Fruit fly (Drosophila melanogaster): ENCODE measurements around the gene CG31174.

Gene CG31174

DNA sequence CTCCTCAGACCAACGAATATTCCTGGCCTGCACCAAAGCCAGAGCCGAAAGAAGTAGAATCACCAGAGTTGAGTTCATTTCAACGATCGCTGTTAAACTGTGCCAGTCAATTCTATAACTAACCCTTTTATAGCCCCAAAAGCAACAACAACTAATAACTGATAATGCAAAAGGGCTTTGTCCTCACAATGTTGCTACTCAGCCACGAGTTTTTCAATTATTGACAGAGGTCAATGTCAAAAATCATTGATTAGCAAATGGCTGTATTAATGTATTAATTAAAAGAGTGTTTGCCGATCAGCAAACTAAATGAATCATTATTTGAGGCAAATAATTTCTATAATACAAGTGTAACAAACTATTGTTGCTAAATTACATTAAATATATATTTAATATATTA lies 15.0 kb upstream of the CG31174 start, which contains the start of gene fit:
Gene fit (minus strand): TSS at position 101 of the 400 bp plus-strand sequence.
- no peak for TF ChIP-seq CG8119 (GFP tag; IDR thresholded peaks at IDR 0.05)
- no peak for TF ChIP-seq Hr4 (GFP tag; optimal IDR thresholded peaks at IDR 0.05)

DNA sequence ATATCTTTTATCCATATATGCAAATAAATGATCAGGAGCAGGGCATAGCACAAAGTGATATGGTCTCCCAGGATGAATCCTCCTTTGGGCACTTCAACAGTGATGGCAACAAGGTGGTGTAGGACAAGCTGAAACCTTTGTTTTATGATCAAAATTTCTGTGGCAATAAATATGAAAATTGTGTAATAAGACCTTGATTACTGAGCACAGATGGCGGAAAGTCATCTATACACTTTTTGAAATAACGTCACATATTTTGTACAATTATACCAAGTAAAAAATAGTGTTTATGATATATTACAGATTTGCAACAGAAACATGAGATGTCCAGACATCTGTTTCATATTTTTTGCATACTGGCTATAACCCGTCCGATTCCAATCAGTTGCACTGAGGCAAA lies 11.2 kb upstream of the CG31174 start, which contains the start of gene CG31465:
Gene CG31465 (plus strand): TSS at position 301 of the 400 bp plus-strand sequence.
- TF ChIP-seq CG8319 (GFP tag; optimal IDR thresholded peaks at IDR 0.05) (no peak), Lpt (GFP tag; optimal IDR thresholded peaks at IDR 0.05) (no peak), Hr4 (GFP tag; optimal IDR thresholded peaks at IDR 0.05) (no peak), esn (GFP tag; optimal IDR thresholded peaks at IDR 0.05) (no peak), svp (GFP tag) (no peak), Hr38 (GFP tag; optimal IDR thresholded peaks at IDR 0.05) (no peak), salr (GFP tag; optimal IDR thresholded peaks at IDR 0.05) (no peak), CG10669 (GFP tag; optimal IDR thresholded peaks at IDR 0.05) (no peak), Sox14 (GFP tag; optimal IDR thresholded peaks at IDR 0.05) (no peak), CG6276 (GFP tag; optimal IDR thresholded peaks at IDR 0.05) (no peak), dac (GFP tag; optimal IDR thresholded peaks at IDR 0.05) (no peak), Ets96B (tag; optimal IDR thresholded peaks at IDR 0.05) (no peak), CG6808 (GFP tag; optimal IDR thresholded peaks at IDR 0.05) (no peak), Hr39 (GFP tag; optimal IDR thresholded peaks at IDR 0.05) (no peak), CG7368 (GFP tag; optimal IDR thresholded peaks at IDR 0.05) (no peak)

- TF ChIP-seq CG10631 (GFP tag; optimal IDR thresholded peaks at IDR 0.05) = no peak
- TF ChIP-seq CG16779 (tag; optimal IDR thresholded peaks at IDR 0.05) = no peak
- TF ChIP-seq fd59A (GFP tag; optimal IDR thresholded peaks at IDR 0.05) = no peak
- no peak for TF ChIP-seq eg (GFP tag; IDR thresholded peaks at IDR 0.05)
- TF ChIP-seq Hr39 (GFP tag; optimal IDR thresholded peaks at IDR 0.05) = no peak
- no peak for TF ChIP-seq CG4318 (GFP tag; optimal IDR thresholded peaks at IDR 0.05)
- no peak for TF ChIP-seq Gug (GFP tag; IDR thresholded peaks at IDR 0.05)
- TF ChIP-seq OdsH (GFP tag; optimal IDR thresholded peaks at IDR 0.05) = no peak
- TF ChIP-seq CG7368 (GFP tag; optimal IDR thresholded peaks at IDR 0.05) = no peak
- TF ChIP-seq Blimp-1 (GFP tag; optimal IDR thresholded peaks at IDR 0.05) = no peak
- TF ChIP-seq fkh (GFP tag; optimal IDR thresholded peaks at IDR 0.05) = no peak
These were observed 9.2 kb upstream of the CG31174 start, which contains the start of gene CG34148 for dm6 chr3R:21878473-21878872. Gene CG34148, minus strand, starts transcription at chr3R:21878686.

dm6 chr3R:21877636-21878035 lies 8.3 kb upstream of the CG31174 start, which contains the start of gene P5CDh2:
Gene P5CDh2, plus strand, starts transcription at chr3R:21877936.
- TF ChIP-seq Met (GFP tag; optimal IDR thresholded peaks at IDR 0.05) (no peak), CG3919 (GFP tag; optimal IDR thresholded peaks at IDR 0.05) (no peak), net (GFP tag; optimal IDR thresholded peaks at IDR 0.05) (no peak), CG7368 (GFP tag; optimal IDR thresholded peaks at IDR 0.05) (no peak), vri (GFP tag; optimal IDR thresholded peaks at IDR 0.05) (no peak), CG10631 (GFP tag; optimal IDR thresholded peaks at IDR 0.05) (no peak), esn (GFP tag; optimal IDR thresholded peaks at IDR 0.05) (no peak), Ets96B (tag; optimal IDR thresholded peaks at IDR 0.05) (no peak), topi (GFP tag; optimal IDR thresholded peaks at IDR 0.05) (no peak), CG16779 (tag; optimal IDR thresholded peaks at IDR 0.05) (no peak)

- no peak for TF ChIP-seq cyc (GFP tag; optimal IDR thresholded peaks at IDR 0.05)
- TF ChIP-seq achi (GFP tag; optimal IDR thresholded peaks at IDR 0.05) = no peak
- no peak for TF ChIP-seq CG8632 (GFP tag; optimal IDR thresholded peaks at IDR 0.05)
- TF ChIP-seq esn (GFP tag; optimal IDR thresholded peaks at IDR 0.05) = peak; percentile 26
- no peak for TF ChIP-seq pdm3 (GFP tag; optimal IDR thresholded peaks at IDR 0.05)
- TF ChIP-seq CG9139 (GFP tag; optimal IDR thresholded peaks at IDR 0.05) = peak; percentile 24
- no peak for TF ChIP-seq Hr39 (GFP tag; optimal IDR thresholded peaks at IDR 0.05)
- TF ChIP-seq eg (GFP tag; IDR thresholded peaks at IDR 0.05) = no peak; the same call in 2 of the 3 replicates
- TF ChIP-seq CG8319 (GFP tag; optimal IDR thresholded peaks at IDR 0.05) = no peak
- TF ChIP-seq topi (GFP tag; optimal IDR thresholded peaks at IDR 0.05) = no peak
- peak; percentile 25 for TF ChIP-seq CG6854 (GFP tag; optimal IDR thresholded peaks at IDR 0.05)
- no peak for TF ChIP-seq lz (GFP tag; optimal IDR thresholded peaks at IDR 0.05)
- peak; percentile 17 for TF ChIP-seq CG6792 (GFP tag; optimal IDR thresholded peaks at IDR 0.05)
- TF ChIP-seq dsx (GFP tag; optimal IDR thresholded peaks at IDR 0.05; ENCODE audit: poor library complexity, severe bottlenecking) = peak; percentile 87
- TF ChIP-seq CG6276 (GFP tag; optimal IDR thresholded peaks at IDR 0.05) = no peak
- peak; percentile 22 for TF ChIP-seq CG10669 (GFP tag; optimal IDR thresholded peaks at IDR 0.05)
- TF ChIP-seq CG1621 (tag; optimal IDR thresholded peaks at IDR 0.05) = peak; percentile 80
- TF ChIP-seq CG6808 (GFP tag; optimal IDR thresholded peaks at IDR 0.05) = no peak
- TF ChIP-seq Gug (GFP tag; IDR thresholded peaks at IDR 0.05) = no peak
- peak; percentile 17 for TF ChIP-seq fd85E (GFP tag; optimal IDR thresholded peaks at IDR 0.05)
- TF ChIP-seq CG11902 (GFP tag; optimal IDR thresholded peaks at IDR 0.05) = no peak
- TF ChIP-seq Smox (GFP tag; optimal IDR thresholded peaks at IDR 0.05) = no peak
These were observed 5.7 kb upstream of the CG31174 start, which contains the start of gene CG6656 for dm6 chr3R:21874982-21875466. Gene CG6656, plus strand, starts transcription at chr3R:21875293.

Measured in whole organism, prepupa.